Worm (Caenorhabditis elegans) whole organism, late embryonic: ENCODE data around the gene daf-41.

ENCODE experiments used
- ceh-9 ChIP-seq: sonication (generic microtip); optimal IDR thresholded peaks from 2 replicates; lab custom pipeline; 2016; ENCODE audit warnings: mild to moderate bottlenecking, missing genetic modification characterization, inconsistent platforms, missing compliant biosample characterization
- pqm-1 ChIP-seq: sonication (generic microtip); optimal IDR thresholded peaks from 2 replicates; lab custom pipeline; 2016; ENCODE audit warnings: missing genetic modification characterization, missing compliant biosample characterization
- sdc-2 ChIP-seq: sonication (generic microtip); optimal IDR thresholded peaks from 2 replicates; lab custom pipeline; 2016; ENCODE audit warnings: missing genotype, missing genetic modification characterization, missing compliant biosample characterization
- tbx-7 ChIP-seq: sonication (generic microtip); optimal IDR thresholded peaks from 2 replicates; lab custom pipeline; 2016; ENCODE audit warnings: missing genotype, missing genetic modification characterization, missing compliant biosample characterization
- unc-42 ChIP-seq: sonication (generic microtip); optimal IDR thresholded peaks from 2 replicates; lab custom pipeline; 2016; ENCODE audit warnings: missing genotype, missing genetic modification characterization, missing compliant biosample characterization

- TF ChIP-seq unc-42 = no peak
- TF ChIP-seq ceh-9 (tag; lab: Kevin White, UChicago) = no peak
- no peak for TF ChIP-seq tbx-7 (tag; lab: Kevin White, UChicago)
- TF ChIP-seq pqm-1 (tag; lab: Kevin White, UChicago) = no peak
- TF ChIP-seq sdc-2 (tag; lab: Kevin White, UChicago) = no peak
Observed at ce11 chrIII:5294281-5294680, 19.7 kb upstream of the daf-41 start.
